Fruit fly (Drosophila melanogaster) Kc167 (cell line): ENCODE measurements around the gene lectin-37Da.

Experiments used
- Myc ChIP-seq: fragments of >200 bp; optimal IDR thresholded peaks from 2 replicates; lab custom pipeline; 2017; ENCODE audit warnings: missing external identifiers
- Sin3A ChIP-seq: fragments of >200 bp; optimal IDR thresholded peaks from 2 replicates; lab custom pipeline; 2018; ENCODE audit warnings: missing external identifiers
- h ChIP-seq: fragments of >200 bp; optimal IDR thresholded peaks from 3 replicates; lab custom pipeline; 2018; ENCODE audit warnings: missing external identifiers
- insv ChIP-seq: fragments of >200 bp; optimal IDR thresholded peaks from 3 replicates; lab custom pipeline; 2018; ENCODE audit warnings: missing external identifiers
- ttk ChIP-seq: sonication (Bioruptor generic); optimal IDR thresholded peaks from 2 replicates; lab custom pipeline; 2017; ENCODE audit warnings: missing external identifiers

dm6 chr2L:19454070-19454751 lies 36.1 kb downstream of the lectin-37Da start, which contains the start of gene CG10026:
- TF ChIP-seq Sin3A (lab: Kevin White, UChicago) (no peak), h (lab: Kevin White, UChicago) (no peak), insv (lab: Kevin White, UChicago) (no peak), ttk (lab: Kevin White, UChicago) (no peak), Myc (no peak)
